Worm (Caenorhabditis elegans): Measurements from ENCODE around the gene Y70C5A.3.

Gene Y70C5A.3

ce11 chrV:16582973-16583372 is 37.8 kb downstream of the Y70C5A.3 start, which contains the start of gene str-150:
Gene str-150 (plus strand): TSS chrV:16583273.
- TF ChIP-seq nhr-76 (tag; optimal IDR thresholded peaks at IDR 0.05) (no peak), unc-130 (tag; optimal IDR thresholded peaks at IDR 0.05) (no peak), ceh-63 (GFP tag; optimal IDR thresholded peaks at IDR 0.05) (no peak), nhr-85 (tag) (no peak), swsn-7 (tag; optimal IDR thresholded peaks at IDR 0.05) (no peak), Y116A8C.19 (tag; optimal IDR thresholded peaks at IDR 0.05; ENCODE audit: borderline replicate concordance) (no peak), snu-23 (GFP tag; optimal IDR thresholded peaks at IDR 0.05) (no peak), dpl-1 (GFP tag; optimal IDR thresholded peaks at IDR 0.05) (no peak)

DNA sequence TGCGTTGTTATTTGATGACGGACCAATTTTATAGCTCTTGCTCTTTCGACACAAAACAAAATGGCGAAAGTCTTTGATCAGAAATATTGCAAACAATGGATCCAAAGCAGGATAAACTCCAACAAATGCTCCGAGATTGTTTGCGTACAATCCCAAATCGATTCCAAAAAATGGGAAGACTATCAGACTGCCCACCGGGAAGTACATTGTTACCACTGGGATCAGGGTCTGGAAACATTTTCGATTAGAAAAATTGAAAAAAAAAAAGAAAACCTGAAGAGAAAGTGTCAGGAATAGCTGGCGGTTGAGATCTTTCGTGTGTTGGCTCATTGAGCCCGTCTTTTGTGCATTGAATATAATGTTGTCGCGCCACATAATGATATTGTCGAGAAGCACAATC is 39.7 kb downstream of the Y70C5A.3 start:
- TF ChIP-seq grh-1 (GFP tag; IDR thresholded peaks at IDR 0.05) = no peak
- TF ChIP-seq efl-1 (optimal IDR thresholded peaks at IDR 0.05) = no peak
- TF ChIP-seq efl-1 (GFP tag; optimal IDR thresholded peaks at IDR 0.05 in 1 of 2) = peak in 1 of 2 experiments; percentile 93

- no peak for TF ChIP-seq mab-9 (GFP tag; IDR thresholded peaks at IDR 0.05)
- TF ChIP-seq lsy-2 (tag; optimal IDR thresholded peaks at IDR 0.05) = no peak
- no peak for TF ChIP-seq mep-1 (tag; optimal IDR thresholded peaks at IDR 0.05)
- no peak for TF ChIP-seq lir-3 (tag; optimal IDR thresholded peaks at IDR 0.05; ENCODE audit: poor library complexity)
- TF ChIP-seq jun-1 (tag; optimal IDR thresholded peaks at IDR 0.05) = no peak
- TF ChIP-seq egl-27 (tag; optimal IDR thresholded peaks at IDR 0.05) = no peak
- no peak for TF ChIP-seq ztf-11 (tag; optimal IDR thresholded peaks at IDR 0.05)
- no peak for TF ChIP-seq sox-4 (tag; optimal IDR thresholded peaks at IDR 0.05)
- TF ChIP-seq Y116A8C.19 (tag; optimal IDR thresholded peaks at IDR 0.05; ENCODE audit: borderline replicate concordance) = no peak
- no peak for TF ChIP-seq sptf-1 (tag; optimal IDR thresholded peaks at IDR 0.05)
- no peak for TF ChIP-seq nhr-76 (tag; optimal IDR thresholded peaks at IDR 0.05)
- no peak for TF ChIP-seq ets-5 (GFP tag; IDR thresholded peaks at IDR 0.05)
- no peak for TF ChIP-seq nhr-77 (tag; optimal IDR thresholded peaks at IDR 0.05)
- no peak for TF ChIP-seq unc-86 (tag; optimal IDR thresholded peaks at IDR 0.05)
- no peak for TF ChIP-seq mdl-1 (tag; optimal IDR thresholded peaks at IDR 0.05)
- no peak for TF ChIP-seq fkh-10 (GFP tag; optimal IDR thresholded peaks at IDR 0.05)
- no peak for TF ChIP-seq ces-1 (GFP tag; optimal IDR thresholded peaks at IDR 0.05)
- no peak for TF ChIP-seq aha-1 (tag; optimal IDR thresholded peaks at IDR 0.05)
- no peak for TF ChIP-seq mef-2 (tag; optimal IDR thresholded peaks at IDR 0.05)
- no peak for TF ChIP-seq F16B12.6 (tag; optimal IDR thresholded peaks at IDR 0.05)
Measured at ce11 chrV:16580424-16580823, 40.3 kb downstream of the Y70C5A.3 start, which contains the start of gene nhr-271. Gene nhr-271 (minus strand): TSS chrV:16580524.

- TF ChIP-seq tlp-1 (tag; optimal IDR thresholded peaks at IDR 0.05) (no peak), efl-1 (optimal IDR thresholded peaks at IDR 0.05) (no peak), efl-1 (GFP tag; optimal IDR thresholded peaks at IDR 0.05 in 1 of 2) (peak in 1 of 2 experiments; percentile 4), blmp-1 (tag; optimal IDR thresholded peaks at IDR 0.05) (no peak)
Measured at ce11 chrV:16575900-16576299, 44.8 kb downstream of the Y70C5A.3 start, which contains the start of gene str-151. Gene str-151 (plus strand): TSS chrV:16576200.

DNA sequence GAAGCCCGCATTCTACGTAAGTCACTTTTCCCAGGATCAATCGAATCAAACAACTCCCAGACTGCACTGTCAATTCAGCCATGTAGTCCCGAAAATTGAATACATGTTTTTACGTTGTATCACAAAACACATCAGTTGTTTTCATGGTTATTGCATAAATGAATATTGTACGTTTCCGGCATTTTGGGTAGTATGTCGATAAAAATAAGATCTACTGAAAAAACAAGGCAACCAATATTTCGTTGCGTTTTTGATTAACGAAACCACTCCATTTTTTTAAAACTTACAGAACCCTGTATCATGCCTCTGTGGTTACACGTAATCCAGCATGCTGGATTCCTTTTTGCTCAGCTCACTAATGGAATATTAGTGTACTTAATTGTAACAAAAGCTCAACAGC is 47.6 kb downstream of the Y70C5A.3 start, which contains the start of gene str-149:
Gene str-149, plus strand, starts transcription at position 301 of the 400 bp plus-strand sequence.
- TF ChIP-seq lir-3 (tag; optimal IDR thresholded peaks at IDR 0.05; ENCODE audit: poor library complexity) = no peak
- TF ChIP-seq efl-1 (optimal IDR thresholded peaks at IDR 0.05) = no peak
- peak in 1 of 2 experiments; percentile 53 for TF ChIP-seq efl-1 (GFP tag; optimal IDR thresholded peaks at IDR 0.05 in 1 of 2)
- no peak for TF ChIP-seq sox-4 (tag; optimal IDR thresholded peaks at IDR 0.05)

DNA sequence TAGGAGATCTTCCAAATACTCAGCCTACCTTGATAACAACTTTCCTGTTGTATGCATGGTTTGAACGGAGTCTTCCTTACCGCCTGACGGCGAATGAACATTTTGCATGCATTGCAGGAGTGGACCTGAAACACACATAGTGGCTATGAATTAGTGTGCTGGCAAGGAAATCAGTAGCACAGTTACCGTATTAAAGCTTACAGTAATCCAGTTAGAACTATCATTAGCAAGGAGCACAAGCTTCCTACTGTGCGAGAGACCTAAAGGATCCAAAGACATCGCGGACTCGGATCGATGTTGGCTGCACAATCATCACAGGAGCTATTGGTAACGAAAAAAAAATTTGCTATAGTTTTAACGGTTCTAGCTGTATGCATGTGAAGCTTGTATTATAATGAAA is 50.0 kb downstream of the Y70C5A.3 start, which contains the start of gene nhr-233:
Gene nhr-233, minus strand, starts transcription at position 101 of the 400 bp plus-strand sequence.
- TF ChIP-seq ceh-90 (tag; optimal IDR thresholded peaks at IDR 0.05) = no peak
- TF ChIP-seq ama-1 (optimal IDR thresholded peaks at IDR 0.05) = no peak
- TF ChIP-seq ces-1 (GFP tag; optimal IDR thresholded peaks at IDR 0.05) = no peak
- TF ChIP-seq elt-2 (tag; optimal IDR thresholded peaks at IDR 0.05) = no peak
- TF ChIP-seq nhr-11 (tag; optimal IDR thresholded peaks at IDR 0.05) = no peak
- no peak for TF ChIP-seq snu-23 (GFP tag; optimal IDR thresholded peaks at IDR 0.05)
- no peak for TF ChIP-seq unc-62 (GFP tag; optimal IDR thresholded peaks at IDR 0.05)

Data from whole organism, L1 larva.